Fruit fly (Drosophila melanogaster): ENCODE measurements around the gene tara.
A peak's percentile ranks its signal among the peaks of the same experiment; 100 is the strongest.

tara gene

DNA sequence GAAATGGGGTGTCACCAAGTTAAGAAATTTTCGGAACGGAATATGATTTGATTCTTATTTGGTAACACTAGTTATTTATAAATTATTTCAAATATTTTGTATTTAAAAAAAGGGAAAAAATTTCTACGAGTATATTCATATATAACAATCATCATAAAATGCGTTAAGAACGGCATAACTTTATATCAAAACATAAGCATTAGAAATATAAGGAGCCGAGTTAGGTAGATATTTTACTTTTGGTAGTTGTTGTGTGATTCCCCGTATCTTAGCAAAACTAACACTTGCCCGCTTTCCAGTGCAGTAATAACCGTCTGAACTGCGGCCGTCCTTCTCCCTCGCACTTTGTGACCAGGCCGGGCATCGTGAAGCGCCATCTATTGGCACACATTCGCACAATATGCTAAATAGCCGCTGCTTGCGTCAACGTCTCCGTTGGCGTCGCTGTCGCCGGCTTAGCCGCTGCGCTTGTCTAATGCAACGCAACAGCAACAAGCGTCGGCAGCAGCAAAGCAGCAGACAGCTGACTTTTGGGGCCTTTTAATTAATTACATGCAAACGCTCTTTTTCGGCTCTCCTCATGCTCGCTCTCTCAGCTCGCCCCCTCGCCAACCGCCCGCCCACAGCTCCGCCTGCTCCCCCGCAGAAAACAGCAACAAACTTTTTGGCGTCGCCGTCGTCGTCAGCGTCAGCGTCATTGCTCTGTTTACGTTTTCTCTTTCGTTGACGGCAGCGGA lies 19.0 kb downstream of the tara start:
- TF ChIP-seq pad (GFP tag; optimal IDR thresholded peaks at IDR 0.05), result no peak
- TF ChIP-seq Crg-1 (GFP tag; optimal IDR thresholded peaks at IDR 0.05), result peak; percentile 15
- TF ChIP-seq CG33017 (tag; optimal IDR thresholded peaks at IDR 0.05), result no peak
- TF ChIP-seq ovo (GFP tag; optimal IDR thresholded peaks at IDR 0.05), result no peak
- no peak for TF ChIP-seq CG5204 (GFP tag; optimal IDR thresholded peaks at IDR 0.05)
- TF ChIP-seq Clk (GFP tag; optimal IDR thresholded peaks at IDR 0.05), result no peak
- TF ChIP-seq kay (GFP tag; ENCODE audit: borderline replicate concordance), result no peak
- TF ChIP-seq CG7101 (tag; optimal IDR thresholded peaks at IDR 0.05), result no peak
- TF ChIP-seq CG12768 (GFP tag; optimal IDR thresholded peaks at IDR 0.05), result peak; percentile 42
- no peak for TF ChIP-seq bab1 (GFP tag; optimal IDR thresholded peaks at IDR 0.05)
- TF ChIP-seq tj (GFP tag; optimal IDR thresholded peaks at IDR 0.05), result peak; percentile 60
- peak; percentile 42 for TF ChIP-seq cic (GFP tag; optimal IDR thresholded peaks at IDR 0.05)
- TF ChIP-seq CG7045 (GFP tag; optimal IDR thresholded peaks at IDR 0.05), result no peak

DNA sequence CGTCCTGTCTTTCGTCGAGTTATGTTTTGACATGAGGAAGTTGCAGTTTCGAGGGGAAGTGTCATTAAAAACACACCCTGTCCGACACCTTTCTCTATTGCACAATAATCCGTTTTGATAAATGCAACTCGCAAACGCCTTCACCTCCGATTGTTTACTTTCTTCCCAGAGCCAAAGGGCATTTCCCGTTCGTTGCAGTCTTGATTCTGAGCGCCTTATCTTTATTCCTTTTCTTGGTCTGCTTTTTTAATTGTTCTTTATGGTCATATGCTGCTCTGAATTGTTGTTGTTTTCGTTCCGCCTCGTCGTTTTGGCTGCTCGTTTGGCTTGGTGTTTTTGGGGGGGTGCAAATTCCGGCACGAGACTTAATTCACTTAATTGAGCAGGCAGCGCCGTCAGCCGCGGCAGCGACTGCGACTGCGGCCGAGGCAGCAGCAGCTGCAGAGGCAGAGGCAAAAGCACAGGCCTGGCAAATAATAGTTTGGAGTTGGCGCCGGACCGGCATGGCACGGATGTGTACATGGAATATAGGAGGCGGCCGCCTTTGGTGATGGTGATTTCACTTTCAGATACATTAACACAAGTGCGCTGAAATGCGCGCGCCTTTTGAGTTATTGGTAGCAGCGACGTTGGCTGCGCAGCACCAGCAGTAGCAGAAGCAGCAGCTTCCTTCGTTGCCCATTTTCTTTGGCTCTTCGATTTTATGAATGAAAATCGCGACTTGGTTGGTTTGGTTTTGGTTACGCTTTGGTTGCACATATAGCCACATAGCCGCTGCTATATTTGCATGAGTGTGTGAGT lies 20.0 kb downstream of the tara start:
- TF ChIP-seq Clk (GFP tag; optimal IDR thresholded peaks at IDR 0.05) (no peak), bab1 (GFP tag; optimal IDR thresholded peaks at IDR 0.05) (no peak), tj (GFP tag; optimal IDR thresholded peaks at IDR 0.05) (no peak), CG7101 (tag; optimal IDR thresholded peaks at IDR 0.05) (no peak), CG5204 (GFP tag; optimal IDR thresholded peaks at IDR 0.05) (no peak), ovo (GFP tag; optimal IDR thresholded peaks at IDR 0.05) (no peak), cnc (optimal IDR thresholded peaks at IDR 0.05) (no peak)

DNA sequence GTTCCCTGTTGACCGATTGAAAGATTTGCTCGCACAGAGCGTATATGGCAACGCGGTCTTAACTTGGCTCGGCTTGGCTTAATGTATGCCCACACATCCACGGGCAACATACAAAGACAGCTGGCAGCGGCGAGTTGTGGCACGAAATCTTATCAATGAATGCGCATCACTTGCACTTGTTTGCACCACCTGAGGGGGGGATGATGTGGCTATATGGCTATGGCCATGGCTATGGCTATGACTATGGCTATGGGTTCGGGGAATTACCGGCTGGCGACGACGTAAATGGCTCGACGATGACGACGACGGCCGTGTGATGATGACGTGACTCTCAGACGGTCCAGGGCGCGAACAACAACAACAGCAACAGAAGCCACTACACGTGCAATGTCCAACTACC lies 21.6 kb downstream of the tara start:
- TF ChIP-seq toe (GFP tag; optimal IDR thresholded peaks at IDR 0.05), result no peak
- TF ChIP-seq CG1620 (GFP tag; optimal IDR thresholded peaks at IDR 0.05), result no peak
- TF ChIP-seq Crg-1 (GFP tag; optimal IDR thresholded peaks at IDR 0.05), result no peak
- no peak for TF ChIP-seq CG11617 (GFP tag; optimal IDR thresholded peaks at IDR 0.05)

DNA sequence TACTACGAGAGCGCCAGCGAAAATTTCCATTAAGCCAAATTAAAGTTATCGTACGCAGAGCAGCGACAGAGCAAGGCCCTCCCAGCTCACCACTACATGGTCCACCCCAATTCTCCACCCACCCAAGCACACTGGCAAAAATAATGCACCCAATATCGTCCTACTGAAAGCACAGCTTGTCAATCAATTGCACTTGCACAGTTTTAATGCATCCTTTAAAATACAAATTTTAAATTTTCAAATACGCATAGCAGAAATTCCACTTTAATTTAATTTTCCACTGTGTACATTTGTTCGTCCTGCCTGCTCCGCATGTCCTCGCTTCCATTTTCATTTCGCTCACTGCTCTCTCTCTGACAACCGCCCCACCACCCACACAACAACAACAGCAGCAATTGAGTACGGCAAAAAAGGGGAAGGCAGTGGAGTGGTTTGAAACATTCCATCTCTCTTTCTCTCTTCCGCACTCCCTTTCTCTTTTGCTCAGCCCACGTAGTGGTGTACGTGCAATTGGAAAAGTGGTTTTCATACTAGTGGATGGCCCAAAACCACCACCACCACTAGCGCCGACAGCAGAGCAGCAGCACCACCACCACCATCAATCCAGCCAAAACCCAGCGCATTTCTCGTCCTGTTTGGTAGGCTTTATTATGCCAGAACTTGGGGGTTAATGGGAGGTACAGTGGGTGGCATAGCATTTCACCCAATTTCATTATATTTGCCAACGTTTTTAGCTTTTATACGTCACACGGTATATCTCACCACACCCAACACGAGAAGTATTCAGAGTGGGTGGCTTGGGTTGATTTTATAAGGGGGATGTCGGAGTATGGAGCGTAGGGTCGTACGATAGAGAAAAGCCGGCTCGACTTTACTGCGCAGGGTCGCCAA lies 22.4 kb downstream of the tara start:
- TF ChIP-seq Clk (GFP tag; optimal IDR thresholded peaks at IDR 0.05) (peak; percentile 96), Mnt (GFP tag; optimal IDR thresholded peaks at IDR 0.05) (no peak), Crg-1 (GFP tag; optimal IDR thresholded peaks at IDR 0.05) (no peak), Hr96 (GFP tag; optimal IDR thresholded peaks at IDR 0.05) (peak; percentile 59), CG5204 (GFP tag; optimal IDR thresholded peaks at IDR 0.05) (peak; percentile 76), CG33017 (tag; optimal IDR thresholded peaks at IDR 0.05) (peak; percentile 62), toe (GFP tag; optimal IDR thresholded peaks at IDR 0.05) (peak; percentile 91), tj (GFP tag; optimal IDR thresholded peaks at IDR 0.05) (peak; percentile 15), ovo (GFP tag; optimal IDR thresholded peaks at IDR 0.05) (no peak), cnc (optimal IDR thresholded peaks at IDR 0.05) (no peak), CG14711 (tag; optimal IDR thresholded peaks at IDR 0.05) (peak; percentile 74), cic (GFP tag; optimal IDR thresholded peaks at IDR 0.05) (no peak), CG7101 (tag; optimal IDR thresholded peaks at IDR 0.05) (peak; percentile 75), pad (GFP tag; optimal IDR thresholded peaks at IDR 0.05) (peak; percentile 56), CG7045 (GFP tag; optimal IDR thresholded peaks at IDR 0.05) (peak; percentile 93), CG11617 (GFP tag; optimal IDR thresholded peaks at IDR 0.05) (peak; percentile 36), CG12768 (GFP tag; optimal IDR thresholded peaks at IDR 0.05) (peak; percentile 96), CG1620 (GFP tag; optimal IDR thresholded peaks at IDR 0.05) (no peak), bab1 (GFP tag; optimal IDR thresholded peaks at IDR 0.05) (no peak), kay (GFP tag; ENCODE audit: borderline replicate concordance) (no peak)

DNA sequence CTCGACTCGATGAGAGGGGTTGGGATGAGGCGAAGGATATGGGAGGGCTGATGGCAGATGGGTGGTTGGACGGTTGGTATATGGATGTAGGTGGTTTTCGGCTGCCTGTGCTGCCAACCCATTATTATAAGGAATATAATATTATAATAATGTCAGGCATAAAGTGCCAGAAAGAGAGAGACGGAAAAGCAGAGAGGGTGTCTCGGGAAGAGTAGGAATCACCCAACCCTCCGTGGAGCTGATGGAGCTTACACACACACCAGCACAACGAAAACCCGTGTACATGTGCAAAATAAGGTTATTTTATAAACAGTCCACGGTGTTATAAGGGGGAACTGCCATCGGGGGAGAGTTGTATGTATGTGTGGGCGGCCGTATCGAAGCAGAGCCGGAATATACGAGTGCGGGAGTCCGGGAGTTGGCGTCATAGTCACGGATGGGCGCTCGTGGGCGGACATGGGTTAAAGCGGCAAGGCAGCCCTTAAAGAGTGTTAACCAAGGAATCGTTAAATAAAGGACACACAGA lies 23.1 kb downstream of the tara start:
- TF ChIP-seq CG33017 (tag; optimal IDR thresholded peaks at IDR 0.05), result no peak
- TF ChIP-seq CG5204 (GFP tag; optimal IDR thresholded peaks at IDR 0.05), result no peak
- TF ChIP-seq CG7045 (GFP tag; optimal IDR thresholded peaks at IDR 0.05), result no peak
- no peak for TF ChIP-seq Mnt (GFP tag; optimal IDR thresholded peaks at IDR 0.05)
- no peak for TF ChIP-seq bab1 (GFP tag; optimal IDR thresholded peaks at IDR 0.05)
- no peak for TF ChIP-seq CG12768 (GFP tag; optimal IDR thresholded peaks at IDR 0.05)
- TF ChIP-seq CG1620 (GFP tag; optimal IDR thresholded peaks at IDR 0.05), result no peak
- no peak for TF ChIP-seq pad (GFP tag; optimal IDR thresholded peaks at IDR 0.05)
- TF ChIP-seq toe (GFP tag; optimal IDR thresholded peaks at IDR 0.05), result no peak

DNA sequence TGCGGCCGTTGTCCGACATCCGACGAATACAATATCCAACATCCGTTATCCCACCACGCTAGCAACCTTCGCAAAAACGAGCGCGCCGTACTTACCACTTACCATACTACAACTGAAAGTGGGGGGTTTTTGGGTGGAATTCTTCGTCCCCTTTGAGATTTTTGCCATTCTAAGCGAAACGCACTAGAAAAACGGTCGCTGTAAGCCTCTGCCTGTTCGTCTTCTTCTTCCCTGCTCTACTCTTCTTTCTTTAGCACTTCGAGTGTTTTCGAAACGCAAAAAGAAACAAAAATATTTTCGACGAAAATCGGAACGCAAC lies 24.0 kb downstream of the tara start:
- TF ChIP-seq ovo (GFP tag; optimal IDR thresholded peaks at IDR 0.05), result no peak
- TF ChIP-seq tj (GFP tag; optimal IDR thresholded peaks at IDR 0.05), result peak; percentile 83
- TF ChIP-seq CG33017 (tag; optimal IDR thresholded peaks at IDR 0.05), result peak; percentile 15
- no peak for TF ChIP-seq Hr96 (GFP tag; optimal IDR thresholded peaks at IDR 0.05)
